Worm (Caenorhabditis elegans) whole organism, young adult: Measurements from ENCODE around the gene F10E7.6.

Experiments used
- B0019.2 ChIP-seq: fragments of 200-800 bp; sonication (Bioruptor generic); conservative IDR thresholded peaks from 2 replicates; pipeline ENCODE4 v1.3.6; 2022; ENCODE audit warnings: missing genetic modification reagents, missing genetic modification characterization, missing compliant biosample characterization
- B0336.3 ChIP-seq: fragments of 200-800 bp; sonication (Bioruptor generic); IDR thresholded peaks from 2 replicates; pipeline ENCODE4 v1.3.6; 2022; ENCODE audit warnings: missing genetic modification characterization, missing compliant biosample characterization
- C06A6.2 ChIP-seq: fragments of 200-800 bp; sonication (Bioruptor generic); conservative IDR thresholded peaks from 2 replicates; pipeline ENCODE4 v1.3.6; 2022; ENCODE audit warnings: missing genetic modification characterization, missing compliant biosample characterization
- D2030.7 ChIP-seq: fragments of 200-800 bp; sonication (Bioruptor generic); IDR thresholded peaks from 2 replicates; pipeline ENCODE4 v1.3.6; 2022; ENCODE audit warnings: missing genetic modification reagents, missing genetic modification characterization, missing compliant biosample characterization
- F33H1.4 ChIP-seq: fragments of 200-800 bp; sonication (Bioruptor generic); IDR thresholded peaks from 2 replicates; pipeline ENCODE4 v1.3.6; 2022; ENCODE audit warnings: missing genetic modification reagents, missing genetic modification characterization, missing compliant biosample characterization
- F39B2.1 ChIP-seq: fragments of 200-800 bp; sonication (Bioruptor generic); IDR thresholded peaks from 2 replicates; pipeline ENCODE4 v1.3.6; 2022; ENCODE audit warnings: missing genetic modification reagents, missing genetic modification characterization, missing compliant biosample characterization
- F49E8.2 ChIP-seq: sonication (generic microtip); optimal IDR thresholded peaks from 3 replicates; lab custom pipeline; 2017; ENCODE audit warnings: missing genetic modification characterization, mild to moderate bottlenecking, missing compliant biosample characterization, antibody characterized with exemption, moderate library complexity; ENCODE audit not compliant: insufficient read depth
- Y53F4B.3 ChIP-seq: fragments of 200-800 bp; sonication (Bioruptor generic); IDR thresholded peaks from 2 replicates; pipeline ENCODE4 v1.3.6; 2022; ENCODE audit warnings: missing genetic modification reagents, missing genetic modification characterization, missing compliant biosample characterization
- Y53G8AR.9 ChIP-seq: fragments of 200-800 bp; sonication (Bioruptor generic); conservative IDR thresholded peaks from 2 replicates; pipeline ENCODE4 v1.3.6; 2022; ENCODE audit warnings: missing genetic modification reagents, missing genetic modification characterization, missing compliant biosample characterization
- Y95B8A.8 ChIP-seq: fragments of 200-800 bp; sonication (Bioruptor generic); IDR thresholded peaks from 2 replicates; pipeline ENCODE4 v1.3.6; 2022; ENCODE audit warnings: missing genetic modification reagents, missing genetic modification characterization, missing compliant biosample characterization
- ama-1 ChIP-seq, 3 experiments: fragments of 150-350 bp in 1 of 3; sonication (generic microtip) in 2 of 3; optimal IDR thresholded peaks; 2 replicates each; lab custom pipeline; 2014 to 2018; ENCODE audit warnings: missing biosample characterization in 2 of 3, missing genetic modification characterization in 2 of 3, missing genetic modification reagents in 2 of 3
- aptf-2 ChIP-seq: fragments of 200-800 bp; sonication (Bioruptor generic); conservative IDR thresholded peaks from 2 replicates; pipeline ENCODE4 v1.3.6; 2022; ENCODE audit warnings: missing genetic modification reagents, missing genetic modification characterization, missing compliant biosample characterization
- ceh-100 ChIP-seq: fragments of 200-800 bp; sonication (Bioruptor generic); IDR thresholded peaks from 2 replicates; pipeline ENCODE4 v1.3.6; 2022; ENCODE audit warnings: missing genetic modification reagents, missing genetic modification characterization, missing compliant biosample characterization
- ceh-27 ChIP-seq: fragments of 200-800 bp; sonication (Bioruptor generic); optimal IDR thresholded peaks from 2 replicates; lab custom pipeline; 2018; ENCODE audit warnings: mild to moderate bottlenecking, missing genetic modification characterization, moderate library complexity, missing compliant biosample characterization
- ceh-58 ChIP-seq: fragments of 200-800 bp; sonication (Bioruptor generic); IDR thresholded peaks from 2 replicates; pipeline ENCODE4 v1.3.6; 2022; ENCODE audit warnings: missing genetic modification characterization, missing compliant biosample characterization
- efl-1 ChIP-seq: fragments of 150-350 bp; optimal IDR thresholded peaks from 2 replicates; lab custom pipeline; 2014; ENCODE audit warnings: missing biosample characterization, missing genetic modification reagents, missing genetic modification characterization
- egl-44 ChIP-seq: fragments of 200-800 bp; sonication (Bioruptor generic); IDR thresholded peaks from 2 replicates; pipeline ENCODE4 v1.3.6; 2022; ENCODE audit warnings: missing genetic modification reagents, missing genetic modification characterization, missing compliant biosample characterization
- hmg-1.2 ChIP-seq: fragments of 200-800 bp; sonication (Bioruptor generic); IDR thresholded peaks from 2 replicates; pipeline ENCODE4 v1.3.6; 2022; ENCODE audit warnings: missing genetic modification reagents, missing genetic modification characterization, missing compliant biosample characterization
- let-526 ChIP-seq: fragments of 200-800 bp; sonication (Bioruptor generic); IDR thresholded peaks from 2 replicates; pipeline ENCODE4 v1.3.6; 2022; ENCODE audit warnings: missing genetic modification reagents, missing genetic modification characterization, missing compliant biosample characterization
- lin-26 ChIP-seq: fragments of 200-800 bp; sonication (Bioruptor generic); IDR thresholded peaks from 2 replicates; pipeline ENCODE4 v1.3.6; 2022; ENCODE audit warnings: missing genetic modification reagents, missing genetic modification characterization, missing compliant biosample characterization
- lin-54 ChIP-seq: fragments of 200-800 bp; sonication (Bioruptor generic); optimal IDR thresholded peaks from 2 replicates; lab custom pipeline; 2018; ENCODE audit warnings: mild to moderate bottlenecking, missing genetic modification characterization, missing compliant biosample characterization
- lsl-1 ChIP-seq: fragments of 200-800 bp; sonication (Bioruptor generic); optimal IDR thresholded peaks from 2 replicates; lab custom pipeline; 2018; ENCODE audit warnings: mild to moderate bottlenecking, missing genetic modification characterization, moderate library complexity, missing compliant biosample characterization
- madf-6 ChIP-seq: fragments of 200-800 bp; sonication (Bioruptor generic); IDR thresholded peaks from 2 replicates; pipeline ENCODE4 v1.3.6; 2022; ENCODE audit warnings: missing genetic modification reagents, missing genetic modification characterization, missing compliant biosample characterization
- madf-8 ChIP-seq: fragments of 200-800 bp; sonication (Bioruptor generic); conservative IDR thresholded peaks from 2 replicates; pipeline ENCODE4 v1.3.6; 2022; ENCODE audit warnings: missing genetic modification reagents, missing genetic modification characterization, missing compliant biosample characterization
- mcd-1 ChIP-seq: fragments of 200-800 bp; sonication (Bioruptor generic); IDR thresholded peaks from 2 replicates; pipeline ENCODE4 v1.3.6; 2022; ENCODE audit warnings: missing genetic modification reagents, missing genetic modification characterization, missing compliant biosample characterization
- nhr-120 ChIP-seq: fragments of 200-800 bp; sonication (Bioruptor generic); IDR thresholded peaks from 2 replicates; pipeline ENCODE4 v1.3.6; 2022; ENCODE audit warnings: missing genetic modification characterization, missing compliant biosample characterization
- nhr-27 ChIP-seq: fragments of 200-800 bp; sonication (Bioruptor generic); optimal IDR thresholded peaks from 2 replicates; lab custom pipeline; 2018; ENCODE audit warnings: mild to moderate bottlenecking, missing genetic modification characterization, moderate library complexity, missing compliant biosample characterization
- nhr-80 ChIP-seq: sonication (generic microtip); optimal IDR thresholded peaks from 2 replicates; lab custom pipeline; 2016; ENCODE audit warnings: missing genetic modification characterization, missing compliant biosample characterization
- pbrm-1 ChIP-seq: fragments of 200-800 bp; sonication (Bioruptor generic); IDR thresholded peaks from 2 replicates; pipeline ENCODE4 v1.3.6; 2022; ENCODE audit warnings: missing genetic modification reagents, missing genetic modification characterization, missing compliant biosample characterization
- snpc-1.3 ChIP-seq: sonication (generic microtip); optimal IDR thresholded peaks from 2 replicates; lab custom pipeline; 2017; ENCODE audit warnings: missing genetic modification characterization, mild to moderate bottlenecking, missing compliant biosample characterization, antibody characterized with exemption, moderate library complexity, missing genotype, missing genetic modification reagents; ENCODE audit not compliant: insufficient read depth
- snpc-3.4 ChIP-seq: sonication (generic microtip); optimal IDR thresholded peaks from 2 replicates; lab custom pipeline; 2017; ENCODE audit warnings: missing genetic modification characterization, mild to moderate bottlenecking, missing compliant biosample characterization, antibody characterized with exemption, moderate library complexity, missing genotype, missing genetic modification reagents
- snpc-4 ChIP-seq, 5 experiments: fragments of 150-350 bp in 1 of 5; sonication (generic microtip) in 4 of 5; optimal IDR thresholded peaks; 2 replicates each; lab custom pipeline; 2014 to 2018; ENCODE audit warnings: missing genetic modification characterization in 5 of 5, missing biosample characterization in 3 of 5, antibody characterized with exemption in 2 of 5, mild to moderate bottlenecking in 2 of 5, missing compliant biosample characterization in 2 of 5, missing genotype in 2 of 5, moderate library complexity in 2 of 5, missing genetic modification reagents in 1 of 5
- somi-1 ChIP-seq: fragments of 200-800 bp; sonication (Bioruptor generic); optimal IDR thresholded peaks from 2 replicates; lab custom pipeline; 2018; ENCODE audit warnings: mild to moderate bottlenecking, missing genetic modification characterization, missing compliant biosample characterization
- unc-130 ChIP-seq: sonication (generic microtip); optimal IDR thresholded peaks from 2 replicates; lab custom pipeline; 2016; ENCODE audit warnings: missing genetic modification reagents, missing genetic modification characterization, missing compliant biosample characterization
- unc-62 ChIP-seq: fragments of 150-350 bp; optimal IDR thresholded peaks from 2 replicates; lab custom pipeline; 2014; ENCODE audit warnings: missing biosample characterization, missing genetic modification reagents, missing genetic modification characterization
- xnd-1 ChIP-seq: sonication (generic microtip); optimal IDR thresholded peaks from 2 replicates; lab custom pipeline; 2016; ENCODE audit warnings: missing genotype, missing genetic modification reagents, missing genetic modification characterization, missing compliant biosample characterization
- ztf-18 ChIP-seq: sonication (generic microtip); optimal IDR thresholded peaks from 2 replicates; lab custom pipeline; 2016; ENCODE audit warnings: missing genotype, mild to moderate bottlenecking, missing genetic modification characterization, missing compliant biosample characterization
- ztf-22 ChIP-seq: fragments of 200-800 bp; sonication (Bioruptor generic); optimal IDR thresholded peaks from 2 replicates; lab custom pipeline; 2018; ENCODE audit warnings: mild to moderate bottlenecking, missing genetic modification characterization, moderate library complexity, missing compliant biosample characterization

The F10E7.6 gene

DNA sequence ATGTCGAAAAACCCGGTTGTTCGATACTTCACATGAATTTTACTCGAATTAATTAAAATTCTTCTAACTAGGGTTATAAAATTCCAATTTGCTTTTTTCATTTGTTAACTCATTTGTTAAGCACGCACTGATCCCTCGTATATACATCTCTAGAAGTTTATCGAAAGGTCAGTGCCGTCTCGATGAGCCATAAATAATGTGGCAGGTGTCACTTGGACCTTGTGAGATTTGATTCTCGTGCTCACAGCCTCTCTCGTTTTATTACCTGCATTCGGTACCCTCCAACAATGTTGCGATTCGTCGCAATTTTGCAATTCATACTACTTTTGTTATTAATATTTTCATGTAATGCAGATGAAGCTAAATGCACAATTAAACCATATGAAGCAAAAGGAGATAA is 3.5 kb downstream of the F10E7.6 start, which contains the start of gene spon-1:
Gene spon-1, plus strand, starts transcription at position 208 of the 400 bp plus-strand sequence.
- TF ChIP-seq Y53F4B.3 (no peak), nhr-120 (GFP tag; lab: Robert Waterston, UW) (no peak), C06A6.2 (GFP tag; lab: Robert Waterston, UW) (no peak)

- TF ChIP-seq B0019.2 (GFP tag; lab: Robert Waterston, UW), result no peak
Measured at ce11 chrII:7119525-7119924, 6.6 kb downstream of the F10E7.6 start.

DNA sequence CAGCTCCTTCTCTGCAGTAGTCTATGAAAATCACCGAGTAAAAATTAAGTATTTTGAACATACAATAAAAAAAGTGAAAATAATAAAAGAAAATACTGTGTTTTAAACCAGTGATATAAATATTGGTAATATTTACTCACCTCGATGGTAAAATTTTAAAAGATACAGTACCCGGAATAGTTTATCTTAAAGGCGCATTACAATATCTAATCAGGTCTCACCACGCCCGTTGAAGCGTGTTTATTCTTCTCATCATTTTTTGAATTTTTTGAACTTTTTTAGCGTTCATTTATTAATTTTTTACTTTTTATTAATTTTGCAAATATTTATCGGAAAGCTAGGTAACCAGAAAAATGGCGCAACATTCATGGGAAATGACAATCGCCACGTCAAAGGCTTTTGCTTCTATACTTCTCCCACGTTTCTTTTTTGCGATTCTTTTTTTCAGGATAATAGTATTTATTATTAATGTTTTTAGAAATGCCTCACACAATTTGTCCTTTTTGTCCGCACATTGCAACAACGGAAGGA is 8.9 kb downstream of the F10E7.6 start, which contains the start of gene F10E7.2:
Gene F10E7.2, plus strand, starts transcription at position 481 of the 531 bp plus-strand sequence.
- peak; percentile 30 for TF ChIP-seq F49E8.2 (tag; lab: Kevin White, UChicago)
- TF ChIP-seq ceh-58 (GFP tag; lab: Robert Waterston, UW), result no peak
- no peak for TF ChIP-seq pbrm-1
- TF ChIP-seq snpc-4 (GFP tag; optimal IDR thresholded peaks at IDR 0.05; lab: Kevin White, UChicago), result no peak
- TF ChIP-seq snpc-4 (tag; optimal IDR thresholded peaks at IDR 0.05; lab: Kevin White, UChicago), result peak in 1 of 4 experiments; percentile 19
- TF ChIP-seq Y53G8AR.9 (GFP tag; lab: Robert Waterston, UW), result no peak
- TF ChIP-seq efl-1 (GFP tag; lab: Kevin White, UChicago), result no peak
- TF ChIP-seq D2030.7, result peak; percentile 38; the same call in 1 of the 2 replicates
- TF ChIP-seq F33H1.4 (GFP tag; lab: Robert Waterston, UW), result peak; percentile 84
- peak; percentile 66 for TF ChIP-seq xnd-1 (tag; lab: Kevin White, UChicago)
- peak; percentile 18 for TF ChIP-seq lin-54 (GFP tag; lab: Kevin White, UChicago)
- no peak for TF ChIP-seq B0336.3 (GFP tag; lab: Robert Waterston, UW)
- TF ChIP-seq madf-8 (GFP tag; lab: Robert Waterston, UW), result peak; percentile 30; the same call in 1 of the 2 replicates
- TF ChIP-seq lsl-1 (GFP tag; lab: Kevin White, UChicago), result peak; percentile 83
- TF ChIP-seq snpc-1.3 (tag; lab: Kevin White, UChicago), result peak; percentile 68
- TF ChIP-seq ama-1 (optimal IDR thresholded peaks at IDR 0.05; lab: Kevin White, UChicago), result no peak
- no peak for TF ChIP-seq ama-1 (GFP tag; optimal IDR thresholded peaks at IDR 0.05; lab: Kevin White, UChicago)
- no peak for TF ChIP-seq ceh-27 (GFP tag; lab: Kevin White, UChicago)
- TF ChIP-seq unc-62 (GFP tag; lab: Kevin White, UChicago), result no peak
- TF ChIP-seq madf-6, result peak; percentile 86

DNA sequence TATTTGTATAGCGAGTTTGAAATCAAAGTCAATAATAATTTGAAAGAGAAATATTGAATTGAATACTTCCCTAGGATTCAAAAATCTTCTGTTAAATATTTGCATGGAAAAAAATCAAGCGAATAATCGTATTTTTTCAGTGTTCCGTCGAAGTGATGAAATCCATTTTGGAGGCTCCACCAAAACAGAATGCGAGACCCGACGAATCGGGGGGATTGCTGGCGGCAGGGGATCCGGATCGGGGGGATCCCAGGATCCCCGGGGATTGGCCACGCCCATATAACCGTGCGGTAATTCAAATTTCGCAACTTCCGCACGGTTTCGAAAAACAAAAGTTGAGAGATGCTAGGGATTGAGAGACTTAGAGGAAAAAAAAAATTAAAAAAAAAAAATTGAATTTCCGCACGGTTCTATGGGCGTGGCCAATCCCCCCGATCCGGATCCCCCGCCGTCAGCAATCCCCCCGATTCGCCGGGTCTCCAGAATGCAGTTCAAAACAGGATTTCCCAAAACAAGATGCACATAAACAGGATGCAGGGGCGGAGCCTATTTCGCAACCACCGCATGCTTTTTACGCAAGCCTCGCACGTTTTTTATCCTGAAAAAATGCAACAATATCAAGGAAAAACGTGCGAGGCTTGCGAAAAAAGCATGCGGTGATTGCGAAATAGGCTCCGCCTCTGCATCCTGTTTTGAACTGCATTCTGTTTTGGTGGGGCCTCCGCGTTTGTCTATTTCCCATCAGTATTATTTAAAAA is 10.0 kb downstream of the F10E7.6 start, which contains the start of gene F10E7.11:
Gene F10E7.11, minus strand, starts transcription at position 232 of the 758 bp plus-strand sequence.
- TF ChIP-seq aptf-2, result 0 out of 2 replicates have a peak, but pooled peaks have one; percentile 40
- TF ChIP-seq Y95B8A.8 (GFP tag; lab: Robert Waterston, UW), result 0 out of 2 replicates have a peak, but pooled peaks have one; percentile 13
- TF ChIP-seq lin-54 (GFP tag; lab: Kevin White, UChicago), result no peak
- peak; percentile 4 for TF ChIP-seq xnd-1 (tag; lab: Kevin White, UChicago)
- TF ChIP-seq somi-1 (GFP tag; lab: Kevin White, UChicago), result no peak
- no peak for TF ChIP-seq ztf-22 (GFP tag; lab: Kevin White, UChicago)
- peak; percentile 34; the same call in 1 of the 2 replicates for TF ChIP-seq B0336.3 (GFP tag; lab: Robert Waterston, UW)
- 0 out of 2 replicates have a peak, but pooled peaks have one; percentile 31 for TF ChIP-seq Y53G8AR.9 (GFP tag; lab: Robert Waterston, UW)
- TF ChIP-seq nhr-80, result no peak
- TF ChIP-seq hmg-1.2 (GFP tag; lab: Robert Waterston, UW), result peak; percentile 7; the same call in 1 of the 2 replicates
- TF ChIP-seq nhr-27 (tag; lab: Kevin White, UChicago), result no peak
- TF ChIP-seq snpc-3.4 (tag; lab: Kevin White, UChicago), result peak; percentile 5
- peak; percentile 26; the same call in 1 of the 2 replicates for TF ChIP-seq lin-26
- TF ChIP-seq unc-130, result peak; percentile 6
- peak; percentile 78 for TF ChIP-seq mcd-1 (GFP tag; lab: Robert Waterston, UW)
- TF ChIP-seq F39B2.1, result no peak
- peak; percentile 63 for TF ChIP-seq ceh-100 (GFP tag; lab: Robert Waterston, UW)
- TF ChIP-seq egl-44 (GFP tag; lab: Robert Waterston, UW), result no peak
- no peak for TF ChIP-seq snpc-1.3 (tag; lab: Kevin White, UChicago)
- 0 out of 2 replicates have a peak, but pooled peaks have one; percentile 42 for TF ChIP-seq let-526
- peak; percentile 71; the same call in 1 of the 2 replicates for TF ChIP-seq C06A6.2 (GFP tag; lab: Robert Waterston, UW)
- TF ChIP-seq madf-6, result no peak; the same call in 1 of the 2 replicates
- TF ChIP-seq ztf-18 (tag; lab: Kevin White, UChicago), result peak; percentile 52
